Worm (Caenorhabditis elegans) whole organism, L4 larva: ENCODE measurements around the gene T19C3.2.

Experiments used
- F10B5.3 ChIP-seq: sonication (generic microtip); optimal IDR thresholded peaks from 2 replicates; lab custom pipeline; 2016; ENCODE audit warnings: mild to moderate bottlenecking, missing genetic modification characterization, missing compliant biosample characterization
- F49E8.2 ChIP-seq: sonication (generic microtip); optimal IDR thresholded peaks from 2 replicates; lab custom pipeline; 2016; ENCODE audit warnings: missing compliant biosample characterization, mild to moderate bottlenecking, missing genetic modification characterization, borderline replicate concordance
- R02D3.7 ChIP-seq: fragments of 150-350 bp; sonication (generic microtip); optimal IDR thresholded peaks from 3 replicates; lab custom pipeline; 2014; ENCODE audit warnings: missing biosample characterization, missing genetic modification characterization
- ZK546.5 ChIP-seq, 2 experiments: sonication (generic microtip); optimal IDR thresholded peaks; 2 replicates each; lab custom pipeline; 2017; ENCODE audit warnings: missing biosample characterization in 2 of 2, missing genetic modification characterization in 2 of 2
- aha-1 ChIP-seq: fragments of 150-350 bp; peaks from one replicate; lab custom pipeline; 2014; ENCODE audit warnings: missing biosample characterization, missing genetic modification characterization
- arid-1 ChIP-seq: fragments of 200-800 bp; sonication (Bioruptor generic); conservative IDR thresholded peaks from 2 replicates; pipeline ENCODE4 v1.3.6; 2022; ENCODE audit warnings: missing genetic modification reagents, missing genetic modification characterization, missing compliant biosample characterization
- attf-4 ChIP-seq: sonication (generic microtip); optimal IDR thresholded peaks from 3 replicates; lab custom pipeline; 2017; ENCODE audit warnings: missing biosample characterization, missing genetic modification characterization
- ctbp-1 ChIP-seq: fragments of 200-800 bp; sonication (Bioruptor generic); IDR thresholded peaks from 2 replicates; pipeline ENCODE4 v1.3.6; 2022; ENCODE audit warnings: missing genetic modification reagents, missing genetic modification characterization, missing compliant biosample characterization
- daf-16 ChIP-seq, 3 experiments: sonication (generic microtip); optimal IDR thresholded peaks; 2 replicates each; lab custom pipeline; 2016 to 2017; ENCODE audit warnings: missing genetic modification characterization in 3 of 3, missing genetic modification reagents in 3 of 3, mild to moderate bottlenecking in 2 of 3, missing compliant biosample characterization in 2 of 3, missing biosample characterization in 1 of 3, moderate library complexity in 1 of 3
- daf-19 ChIP-seq: fragments of 200-800 bp; sonication (Bioruptor generic); conservative IDR thresholded peaks from 2 replicates; pipeline ENCODE4 v1.3.6; 2022; ENCODE audit warnings: missing genetic modification characterization, missing compliant biosample characterization
- dmd-6 ChIP-seq: fragments of 200-800 bp; sonication (Bioruptor generic); IDR thresholded peaks from 2 replicates; pipeline ENCODE4 v1.3.6; 2022; ENCODE audit warnings: missing genetic modification reagents, missing genetic modification characterization, missing compliant biosample characterization
- dmd-9 ChIP-seq: fragments of 200-800 bp; sonication (Bioruptor generic); IDR thresholded peaks from 2 replicates; pipeline ENCODE4 v1.3.6; 2022; ENCODE audit warnings: missing genetic modification reagents, missing genetic modification characterization, missing compliant biosample characterization
- duxl-1 ChIP-seq: sonication (generic microtip); optimal IDR thresholded peaks from 2 replicates; lab custom pipeline; 2016; ENCODE audit warnings: mild to moderate bottlenecking, missing genetic modification characterization, moderate library complexity, missing compliant biosample characterization; ENCODE audit not compliant: poor library complexity
- dve-1 ChIP-seq: sonication (generic microtip); optimal IDR thresholded peaks from 2 replicates; lab custom pipeline; 2017; ENCODE audit warnings: antibody characterized with exemption, mild to moderate bottlenecking, missing genetic modification characterization, missing compliant biosample characterization; ENCODE audit not compliant: insufficient read depth
- egl-43 ChIP-seq: fragments of 200-800 bp; sonication (Bioruptor generic); IDR thresholded peaks from 2 replicates; pipeline ENCODE4 v1.3.6; 2022; ENCODE audit warnings: missing genetic modification reagents, missing genetic modification characterization, missing compliant biosample characterization
- hif-1 ChIP-seq, 2 experiments: sonication (generic microtip); optimal IDR thresholded peaks; 2 replicates each; lab custom pipeline; 2016 to 2017; ENCODE audit warnings: missing compliant biosample characterization in 2 of 2, missing genetic modification characterization in 2 of 2, missing genetic modification reagents in 2 of 2, missing genotype in 2 of 2, mild to moderate bottlenecking in 1 of 2
- hlh-11 ChIP-seq: fragments of 200-800 bp; sonication (Bioruptor generic); optimal IDR thresholded peaks from 2 replicates; lab custom pipeline; 2018; ENCODE audit warnings: mild to moderate bottlenecking, missing genetic modification characterization, missing compliant biosample characterization
- hlh-30 ChIP-seq: sonication (generic microtip); optimal IDR thresholded peaks from 2 replicates; lab custom pipeline; 2017; ENCODE audit warnings: antibody characterized with exemption, mild to moderate bottlenecking, missing genetic modification characterization, missing compliant biosample characterization; ENCODE audit not compliant: insufficient read depth
- lir-3 ChIP-seq: sonication (generic microtip); optimal IDR thresholded peaks from 2 replicates; lab custom pipeline; 2016; ENCODE audit warnings: mild to moderate bottlenecking, missing genetic modification characterization, missing compliant biosample characterization
- mdl-1 ChIP-seq, 2 experiments: fragments of 150-350 bp in 1 of 2; sonication (generic microtip) in 1 of 2; optimal IDR thresholded peaks; 2 replicates each; lab custom pipeline; 2014 to 2017; ENCODE audit warnings: missing biosample characterization in 2 of 2, missing genetic modification characterization in 2 of 2
- mxl-3 ChIP-seq: fragments of 200-800 bp; sonication (Bioruptor generic); optimal IDR thresholded peaks from 2 replicates; lab custom pipeline; 2018; ENCODE audit warnings: mild to moderate bottlenecking, missing genetic modification characterization, missing compliant biosample characterization
- nhr-11 ChIP-seq: fragments of 150-350 bp; optimal IDR thresholded peaks from 2 replicates; lab custom pipeline; 2014; ENCODE audit warnings: missing biosample characterization, missing genetic modification characterization
- nhr-25 ChIP-seq: sonication (generic microtip); optimal IDR thresholded peaks from 2 replicates; lab custom pipeline; 2017; ENCODE audit warnings: missing genetic modification characterization, mild to moderate bottlenecking, missing compliant biosample characterization, antibody characterized with exemption, moderate library complexity, borderline replicate concordance; ENCODE audit not compliant: insufficient read depth
- nhr-28 ChIP-seq: fragments of 150-350 bp; optimal IDR thresholded peaks from 2 replicates; lab custom pipeline; 2014; ENCODE audit warnings: missing biosample characterization, missing genetic modification characterization
- nhr-42 ChIP-seq: fragments of 200-800 bp; sonication (Bioruptor generic); IDR thresholded peaks from 2 replicates; pipeline ENCODE4 v1.3.6; 2022; ENCODE audit warnings: missing genetic modification characterization, missing compliant biosample characterization
- nhr-48 ChIP-seq: sonication (generic microtip); optimal IDR thresholded peaks from 2 replicates; lab custom pipeline; 2016; ENCODE audit warnings: mild to moderate bottlenecking, missing genetic modification characterization, missing compliant biosample characterization
- nhr-6 ChIP-seq: fragments of 150-350 bp; optimal IDR thresholded peaks from 2 replicates; lab custom pipeline; 2014; ENCODE audit warnings: missing biosample characterization, missing genetic modification characterization
- nhr-76 ChIP-seq: fragments of 150-350 bp; optimal IDR thresholded peaks from 2 replicates; lab custom pipeline; 2014; ENCODE audit warnings: missing biosample characterization, missing genetic modification characterization
- pha-4 ChIP-seq, 2 experiments: fragments of 150-350 bp in 1 of 2; fragments of 200-800 bp in 1 of 2; sonication (Bioruptor generic) in 1 of 2; IDR thresholded peaks in 1 of 2; optimal IDR thresholded peaks in 1 of 2; 2 replicates each; pipeline versions ENCODE4 v1.3.6 to Lab custom; 2014 to 2022; ENCODE audit warnings: missing genetic modification characterization in 2 of 2, missing genetic modification reagents in 2 of 2, missing biosample characterization in 1 of 2, missing compliant biosample characterization in 1 of 2
- saeg-2 ChIP-seq: fragments of 200-800 bp; sonication (Bioruptor generic); IDR thresholded peaks from 2 replicates; pipeline ENCODE4 v1.3.6; 2022; ENCODE audit warnings: missing genetic modification reagents, missing genetic modification characterization, missing compliant biosample characterization
- set-16 ChIP-seq: fragments of 200-800 bp; sonication (Bioruptor generic); IDR thresholded peaks from 2 replicates; pipeline ENCODE4 v1.3.6; 2022; ENCODE audit warnings: missing genetic modification reagents, missing genetic modification characterization, missing compliant biosample characterization
- skn-1 ChIP-seq: fragments of 150-350 bp; optimal IDR thresholded peaks from 2 replicates; lab custom pipeline; 2014; ENCODE audit warnings: missing biosample characterization, missing genetic modification characterization
- spr-1 ChIP-seq: sonication (generic microtip); optimal IDR thresholded peaks from 2 replicates; lab custom pipeline; 2016; ENCODE audit warnings: mild to moderate bottlenecking, missing genetic modification characterization, missing compliant biosample characterization
- spr-3 ChIP-seq: fragments of 200-800 bp; sonication (Bioruptor generic); optimal IDR thresholded peaks from 2 replicates; lab custom pipeline; 2018; ENCODE audit warnings: mild to moderate bottlenecking, missing genetic modification characterization, missing compliant biosample characterization
- unc-39 ChIP-seq: sonication (generic microtip); optimal IDR thresholded peaks from 2 replicates; lab custom pipeline; 2017; ENCODE audit warnings: missing biosample characterization, missing genetic modification characterization
- unc-62 ChIP-seq, 3 experiments: fragments of 150-350 bp in 1 of 3; sonication (generic microtip); optimal IDR thresholded peaks in 2 of 3; peaks in 1 of 3; 1 replicate in 1 of 3; 2 replicates in 2 of 3; lab custom pipeline; 2014 to 2017; ENCODE audit warnings: missing biosample characterization in 3 of 3, missing genetic modification characterization in 3 of 3, missing genetic modification reagents in 3 of 3, missing genotype in 1 of 3
- vab-7 ChIP-seq: fragments of 200-800 bp; sonication (Bioruptor generic); IDR thresholded peaks from 2 replicates; pipeline ENCODE4 v1.3.6; 2022; ENCODE audit warnings: missing genetic modification reagents, missing genetic modification characterization, missing compliant biosample characterization
- zip-11 ChIP-seq: fragments of 200-800 bp; sonication (Bioruptor generic); IDR thresholded peaks from 2 replicates; pipeline ENCODE4 v1.3.6; 2022; ENCODE audit warnings: missing genetic modification characterization, missing compliant biosample characterization
- ztf-7 ChIP-seq: fragments of 150-350 bp; optimal IDR thresholded peaks from 2 replicates; lab custom pipeline; 2014; ENCODE audit warnings: missing biosample characterization, missing genetic modification characterization

T19C3.2 gene

DNA sequence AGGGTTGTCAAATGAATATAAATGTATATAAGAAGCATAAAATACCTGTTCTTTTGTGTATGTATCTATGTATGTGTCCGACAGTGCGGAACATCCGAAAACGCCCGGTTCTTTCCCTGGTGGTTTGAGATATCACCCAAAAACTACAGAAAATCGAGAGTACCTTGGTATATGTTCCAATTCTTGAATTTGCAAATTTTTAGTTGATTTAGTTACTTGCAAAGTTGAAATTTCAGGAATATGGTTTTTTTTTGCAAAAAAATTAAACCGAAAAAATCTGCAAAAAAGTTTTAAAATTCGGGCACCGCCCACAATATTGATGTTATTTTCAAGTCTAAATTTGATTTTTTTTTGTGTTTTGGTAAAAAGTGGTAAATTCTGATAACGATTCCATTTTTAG is at the start of gene T19C3.2:
T19C3.2 (minus strand) TSS at position 101 of the 400 bp plus-strand sequence.
- TF ChIP-seq pha-4 (GFP tag; IDR thresholded peaks at IDR 0.05; lab: Robert Waterston, UW) (no peak), pha-4 (tag; optimal IDR thresholded peaks at IDR 0.05; lab: Kevin White, UChicago) (no peak), nhr-6 (tag; lab: Kevin White, UChicago) (no peak), ztf-7 (tag; lab: Kevin White, UChicago) (no peak), daf-19 (GFP tag; lab: Robert Waterston, UW) (no peak), zip-11 (GFP tag; lab: Robert Waterston, UW) (no peak), unc-39 (tag; lab: Kevin White, UChicago) (no peak), lir-3 (no peak), daf-16 (GFP tag; optimal IDR thresholded peaks at IDR 0.05; lab: Kevin White, UChicago) (no peak), daf-16 (tag; optimal IDR thresholded peaks at IDR 0.05; lab: Kevin White, UChicago) (no peak)
- TF ChIP-seq, all 104 proteins: peak for 0

DNA sequence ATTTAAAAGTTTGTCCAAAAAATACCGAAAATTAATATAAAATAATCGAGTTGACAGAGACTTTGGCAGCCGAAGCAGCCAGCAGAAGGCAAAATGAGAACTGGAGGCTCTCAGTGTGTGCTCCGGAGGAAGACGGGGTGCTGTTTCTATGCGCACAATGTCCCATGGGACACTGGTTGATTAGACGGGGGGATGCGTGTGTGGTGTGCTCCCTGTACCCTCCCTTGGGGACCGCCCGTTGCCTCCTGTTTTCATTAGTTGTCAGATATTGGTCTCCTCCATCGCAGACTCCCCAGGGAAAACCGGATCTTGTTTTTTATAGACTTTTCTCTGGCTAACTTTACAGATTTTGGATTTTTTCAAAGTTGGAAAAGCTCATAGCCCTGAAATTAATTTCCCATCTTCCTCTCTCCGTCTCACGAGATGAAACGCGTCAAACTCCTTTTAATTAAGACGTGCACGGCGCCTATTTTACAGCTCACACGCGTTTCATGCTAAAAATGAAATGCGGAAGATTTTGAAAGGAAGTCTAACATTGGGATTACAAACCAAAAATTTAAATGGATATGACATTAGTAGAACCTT is 47.9 kb upstream of the T19C3.2 start, which contains the start of gene C09F5.3:
C09F5.3 (minus strand) TSS at position 94 of the 585 bp plus-strand sequence.
- TF ChIP-seq skn-1 (tag; lab: Kevin White, UChicago) (no peak), set-16 (GFP tag; lab: Robert Waterston, UW) (0 out of 2 replicates have a peak, but pooled peaks have one; percentile 21), vab-7 (GFP tag; lab: Robert Waterston, UW) (0 out of 2 replicates have a peak, but pooled peaks have one; percentile 20), saeg-2 (GFP tag; lab: Robert Waterston, UW) (no peak), aha-1 (tag; lab: Kevin White, UChicago) (peak; percentile 66)

DNA sequence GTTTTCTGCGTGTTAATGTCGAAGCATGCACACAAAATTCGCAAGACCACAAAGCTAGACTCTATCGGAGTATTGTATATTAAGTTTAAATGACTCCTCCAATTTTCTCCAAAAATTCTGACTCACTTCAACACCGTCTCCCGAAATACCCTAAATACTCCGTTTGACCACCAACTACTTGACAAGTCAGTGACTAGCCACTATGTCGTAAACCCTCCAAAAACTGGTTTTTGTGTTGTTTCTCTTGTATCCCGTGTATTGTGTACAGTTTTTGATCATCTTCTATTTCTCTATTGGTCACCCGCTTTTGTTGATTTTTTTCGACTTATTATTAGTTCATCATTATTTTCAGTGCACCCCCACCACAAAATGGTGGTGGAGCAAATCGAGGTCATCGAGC is 41.0 kb upstream of the T19C3.2 start, which contains the start of gene C09F5.1:
C09F5.1 (plus strand) TSS at position 353 of the 400 bp plus-strand sequence.
- TF ChIP-seq nhr-28 (tag; lab: Kevin White, UChicago) (peak; percentile 50), duxl-1 (no peak)
- TF ChIP-seq, all 104 proteins: peak for 1

DNA sequence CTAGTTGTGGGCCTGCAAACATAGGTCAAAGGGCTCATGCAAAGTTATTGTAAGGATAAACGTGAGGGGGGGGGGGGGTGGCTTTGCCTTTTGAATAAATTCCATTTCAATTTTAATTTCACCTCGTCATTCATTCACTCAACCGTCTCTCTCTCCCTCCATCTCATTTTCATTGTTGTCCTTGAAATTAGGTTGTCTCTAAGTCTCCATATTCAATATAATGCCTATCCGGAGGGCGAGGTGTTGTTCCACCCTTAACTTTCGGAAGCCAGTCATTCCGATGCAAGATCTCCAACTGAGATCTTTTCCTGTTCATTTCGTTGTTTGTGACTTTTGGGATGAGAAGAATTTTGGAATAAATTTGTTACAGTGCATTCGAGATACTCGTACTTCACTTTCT is 39.9 kb upstream of the T19C3.2 start:
- peak; percentile 23 for TF ChIP-seq nhr-25 (tag; lab: Kevin White, UChicago)
- no peak for TF ChIP-seq F49E8.2
- TF ChIP-seq unc-62 (GFP tag; optimal IDR thresholded peaks at IDR 0.05 in 1 of 2; lab: Kevin White, UChicago) = peak in 1 of 2 experiments; percentile 76
- no peak for TF ChIP-seq unc-62 (tag; optimal IDR thresholded peaks at IDR 0.05; lab: Kevin White, UChicago)
- TF ChIP-seq nhr-28 (tag; lab: Kevin White, UChicago) = no peak
- TF ChIP-seq ctbp-1 (GFP tag; lab: Robert Waterston, UW) = no peak
- peak; percentile 1 for TF ChIP-seq aha-1 (tag; lab: Kevin White, UChicago)

DNA sequence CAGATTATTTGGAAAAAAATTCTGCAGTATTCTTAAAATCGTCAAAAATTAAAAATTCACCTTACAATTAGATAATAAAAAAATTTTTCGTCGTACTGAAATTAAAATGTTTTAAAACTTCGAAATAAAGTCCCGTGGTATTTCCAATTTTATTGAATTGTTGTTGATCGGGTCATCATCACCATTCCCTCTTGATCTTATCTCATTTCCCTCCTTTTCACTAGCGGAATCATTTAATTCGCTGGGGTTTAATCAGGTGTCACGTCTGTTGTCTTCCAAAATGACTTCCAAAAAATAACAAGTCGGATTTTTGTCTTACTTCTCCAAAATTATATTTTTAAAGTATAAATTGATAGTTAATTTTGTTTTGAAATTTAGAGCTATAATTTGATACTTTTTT is 39.3 kb upstream of the T19C3.2 start:
- TF ChIP-seq hlh-11 (tag; lab: Kevin White, UChicago) = no peak
- TF ChIP-seq nhr-42 (GFP tag; lab: Robert Waterston, UW) = no peak
- no peak for TF ChIP-seq spr-1 (tag; lab: Kevin White, UChicago)
- no peak for TF ChIP-seq arid-1
- no peak for TF ChIP-seq hif-1 (tag; optimal IDR thresholded peaks at IDR 0.05; lab: Kevin White, UChicago)
- no peak for TF ChIP-seq nhr-11 (tag; lab: Kevin White, UChicago)
- no peak for TF ChIP-seq dmd-6 (GFP tag; lab: Robert Waterston, UW)

DNA sequence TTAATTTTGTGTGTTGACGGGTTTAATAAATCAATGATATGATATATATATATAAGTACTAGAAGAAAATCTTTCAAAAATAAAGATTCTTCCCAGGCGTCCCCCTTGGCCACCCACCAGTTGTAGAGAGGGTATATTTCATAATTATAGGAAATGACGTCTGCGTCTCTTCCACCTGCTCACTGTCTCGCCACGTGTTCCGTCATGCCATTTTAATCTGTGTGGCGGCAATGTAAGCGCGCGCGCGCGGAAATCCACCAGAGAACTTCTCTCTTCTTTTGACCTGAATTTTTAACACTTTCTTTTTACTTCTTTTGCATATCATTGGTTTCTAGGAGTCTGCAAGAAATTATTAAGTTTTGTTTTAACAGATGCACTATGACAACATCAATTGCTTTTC is 37.0 kb upstream of the T19C3.2 start:
- TF ChIP-seq spr-1 (tag; lab: Kevin White, UChicago) = no peak
- TF ChIP-seq nhr-76 (tag; lab: Kevin White, UChicago) = no peak
- peak; percentile 76 for TF ChIP-seq hlh-30 (tag; lab: Kevin White, UChicago)
- peak; percentile 42 for TF ChIP-seq mxl-3 (GFP tag; lab: Kevin White, UChicago)
- TF ChIP-seq mdl-1 (tag; optimal IDR thresholded peaks at IDR 0.05; lab: Kevin White, UChicago) = peak in 1 of 2 experiments; percentile 21
- no peak for TF ChIP-seq dve-1 (tag; lab: Kevin White, UChicago)
- TF ChIP-seq nhr-48 (tag; lab: Kevin White, UChicago) = no peak
- no peak for TF ChIP-seq R02D3.7 (tag; lab: Kevin White, UChicago)
- no peak for TF ChIP-seq dmd-9 (GFP tag; lab: Robert Waterston, UW)
- TF ChIP-seq egl-43 = no peak
- no peak for TF ChIP-seq spr-3 (GFP tag; lab: Kevin White, UChicago)
- no peak for TF ChIP-seq ctbp-1 (GFP tag; lab: Robert Waterston, UW)
- TF ChIP-seq F10B5.3 (tag; lab: Kevin White, UChicago) = no peak
- TF ChIP-seq ZK546.5 (tag; optimal IDR thresholded peaks at IDR 0.05; lab: Kevin White, UChicago) = no peak
- no peak for TF ChIP-seq nhr-11 (tag; lab: Kevin White, UChicago)
- no peak for TF ChIP-seq attf-4 (tag; lab: Kevin White, UChicago)
